Worm (Caenorhabditis elegans) whole organism, L2 larva: ENCODE data around the gene vha-4.

Experiments
- fos-1 ChIP-seq: fragments of 150-350 bp; optimal IDR thresholded peaks from 2 replicates; lab custom pipeline; 2014; ENCODE audit warnings: missing biosample characterization, missing genetic modification characterization
- nhr-10 ChIP-seq: sonication (generic microtip); optimal IDR thresholded peaks from 2 replicates; lab custom pipeline; 2017; ENCODE audit warnings: missing biosample characterization, missing genetic modification characterization
- nhr-237 ChIP-seq: fragments of 150-350 bp; optimal IDR thresholded peaks from 2 replicates; lab custom pipeline; 2014; ENCODE audit warnings: missing biosample characterization, missing genetic modification characterization
- nhr-25 ChIP-seq: fragments of 150-350 bp; sonication (generic microtip); optimal IDR thresholded peaks from 3 replicates; lab custom pipeline; 2014; ENCODE audit warnings: missing biosample characterization, missing genetic modification characterization
- skn-1 ChIP-seq: sonication (generic microtip); optimal IDR thresholded peaks from 2 replicates; lab custom pipeline; 2017; ENCODE audit warnings: missing biosample characterization, missing genetic modification characterization
- unc-62 ChIP-seq: fragments of 150-350 bp; optimal IDR thresholded peaks from 2 replicates; lab custom pipeline; 2014; ENCODE audit warnings: missing biosample characterization, missing genetic modification reagents, missing genetic modification characterization
- zag-1 ChIP-seq: fragments of 150-350 bp; optimal IDR thresholded peaks from 2 replicates; lab custom pipeline; 2014; ENCODE audit warnings: missing biosample characterization, missing genetic modification characterization

DNA sequence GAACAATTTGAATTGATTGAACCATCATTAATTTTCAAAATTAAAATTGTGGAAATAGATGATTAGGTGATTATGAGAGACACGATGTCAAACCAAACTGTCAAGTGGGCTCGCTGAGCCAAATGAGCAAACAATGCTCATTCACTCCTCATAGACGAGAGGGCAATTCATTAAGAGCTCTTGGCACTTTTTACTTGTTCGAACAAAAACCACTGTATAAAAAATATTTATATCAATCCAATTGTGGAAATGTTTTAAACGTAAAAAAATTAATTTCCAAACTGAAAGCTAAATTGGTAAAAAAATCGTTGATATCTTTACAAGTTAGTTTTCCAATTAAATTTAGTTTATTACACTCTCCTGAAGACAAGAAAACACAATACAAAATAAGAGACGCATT, 29.4 kb downstream of the vha-4 start, which contains the start of gene acr-7:
- TF ChIP-seq unc-62 (GFP tag; lab: Kevin White, UChicago) (no peak), nhr-237 (no peak), skn-1 (no peak), fos-1 (tag; lab: Kevin White, UChicago) (no peak), nhr-10 (tag; lab: Kevin White, UChicago) (no peak), nhr-25 (no peak), zag-1 (tag; lab: Kevin White, UChicago) (no peak)
